Fruit fly (Drosophila melanogaster) whole organism, pupa: ENCODE data around the gene Vha36-3.
"Not testable (repeated sequence)": the region's sequence is repeated elsewhere in the genome, so short reads cannot be mapped to it uniquely, and the experiment has no call there.

Experiments used
- CG12605 ChIP-seq: fragments of 200-800 bp; sonication (Bioruptor generic); IDR thresholded peaks from 2 replicates; pipeline ENCODE4 v1.3.6; 2022; ENCODE audit warnings: missing biosample characterization, missing genetic modification characterization
- CG14655 ChIP-seq: fragments of 200-800 bp; sonication (Bioruptor generic); optimal IDR thresholded peaks from 3 replicates; lab custom pipeline; 2017; ENCODE audit warnings: mild to moderate bottlenecking, missing biosample characterization, missing genetic modification reagents, missing genetic modification characterization
- CG34367 ChIP-seq: fragments of 200-800 bp; sonication (Bioruptor generic); optimal IDR thresholded peaks from 2 replicates; lab custom pipeline; 2018; ENCODE audit warnings: missing biosample characterization, mild to moderate bottlenecking, missing genetic modification characterization
- CG4496 ChIP-seq: fragments of 200-800 bp; sonication (Bioruptor generic); IDR thresholded peaks from 3 replicates; pipeline ENCODE4 v1.3.6; 2022; ENCODE audit warnings: missing biosample characterization, missing genetic modification characterization
- EcR ChIP-seq: fragments of 200-800 bp; sonication (Bioruptor generic); optimal IDR thresholded peaks from 3 replicates; lab custom pipeline; 2019; ENCODE audit warnings: missing biosample characterization, missing genetic modification characterization, mild to moderate bottlenecking, moderate library complexity, missing genetic modification reagents
- Ets98B ChIP-seq: fragments of 200-800 bp; sonication (Bioruptor generic); IDR thresholded peaks from 2 replicates; pipeline ENCODE4 v1.3.6; 2022; ENCODE audit warnings: missing biosample characterization, missing genetic modification characterization
- Pif1A ChIP-seq: fragments of 200-800 bp; sonication (Bioruptor generic); optimal IDR thresholded peaks from 3 replicates; lab custom pipeline; 2016; ENCODE audit warnings: missing biosample characterization, missing genetic modification characterization

- not testable (repeated sequence) for TF ChIP-seq EcR (GFP tag; lab: Kevin White, UChicago); CG34367 (tag; lab: Kevin White, UChicago); CG14655 (GFP tag; lab: Kevin White, UChicago); CG4496; Pif1A (GFP tag; lab: Kevin White, UChicago); CG12605 (GFP tag; lab: Robert Waterston, UW); Ets98B (GFP tag; lab: Robert Waterston, UW)
Observed at dm6 chrX:2610236-2610635, 29.9 kb upstream of the Vha36-3 start, which contains the start of gene eIF3g1.
